Worm (Caenorhabditis elegans): ENCODE data around the gene F01D4.5.

ce11 chrIV:10472478-10472877, 11.0 kb downstream of the F01D4.5 start, which contains the start of gene bgnt-1.1:
- TF ChIP-seq ztf-29 (GFP tag; IDR thresholded peaks at IDR 0.05) (no peak), tab-1 (GFP tag; IDR thresholded peaks at IDR 0.05) (no peak)
